Worm (Caenorhabditis elegans) whole organism, mixed stage, embryonic: ENCODE results near the gene F53F8.3.

Experiments used
- M03D4.4 ChIP-seq: sonication (generic microtip); optimal IDR thresholded peaks from 2 replicates; lab custom pipeline; 2017; ENCODE audit warnings: mild to moderate bottlenecking, missing genetic modification characterization, missing compliant biosample characterization
- bed-3 ChIP-seq: fragments of 200-800 bp; sonication (Bioruptor generic); optimal IDR thresholded peaks from 3 replicates; lab custom pipeline; 2018; ENCODE audit warnings: mild to moderate bottlenecking, missing genetic modification characterization, moderate library complexity, missing compliant biosample characterization
- blmp-1 ChIP-seq: fragments of 150-350 bp; optimal IDR thresholded peaks from 2 replicates; lab custom pipeline; 2014; ENCODE audit warnings: missing biosample characterization, missing genetic modification characterization
- ceh-39 ChIP-seq: fragments of 150-350 bp; optimal IDR thresholded peaks from 2 replicates; lab custom pipeline; 2014; ENCODE audit warnings: missing biosample characterization, missing genetic modification characterization
- ceh-43 ChIP-seq: fragments of 200-800 bp; sonication (Bioruptor generic); optimal IDR thresholded peaks from 2 replicates; lab custom pipeline; 2018; ENCODE audit warnings: mild to moderate bottlenecking, missing genetic modification characterization, moderate library complexity, missing compliant biosample characterization
- ceh-83 ChIP-seq: fragments of 200-800 bp; sonication (Bioruptor generic); optimal IDR thresholded peaks from 2 replicates; lab custom pipeline; 2018; ENCODE audit warnings: mild to moderate bottlenecking, missing genetic modification characterization, missing compliant biosample characterization
- ces-1 ChIP-seq: fragments of 150-350 bp; optimal IDR thresholded peaks from 2 replicates; lab custom pipeline; 2014; ENCODE audit warnings: missing biosample characterization, missing genetic modification reagents, missing genetic modification characterization
- cnd-1 ChIP-seq: fragments of 200-800 bp; sonication (Bioruptor generic); optimal IDR thresholded peaks from 2 replicates; lab custom pipeline; 2018; ENCODE audit warnings: mild to moderate bottlenecking, missing genetic modification characterization, missing compliant biosample characterization
- drap-1 ChIP-seq: fragments of 200-800 bp; sonication (Bioruptor generic); optimal IDR thresholded peaks from 3 replicates; lab custom pipeline; 2018; ENCODE audit warnings: mild to moderate bottlenecking, missing genetic modification characterization, missing compliant biosample characterization
- elt-1 ChIP-seq: sonication (generic microtip); optimal IDR thresholded peaks from 2 replicates; lab custom pipeline; 2017; ENCODE audit warnings: missing genetic modification characterization, mild to moderate bottlenecking, missing compliant biosample characterization, antibody characterized with exemption, moderate library complexity, borderline replicate concordance; ENCODE audit not compliant: insufficient read depth
- elt-3 ChIP-seq: fragments of 150-350 bp; optimal IDR thresholded peaks from 2 replicates; lab custom pipeline; 2014; ENCODE audit warnings: missing biosample characterization, missing genetic modification characterization
- flh-1 ChIP-seq: fragments of 200-800 bp; sonication (Bioruptor generic); optimal IDR thresholded peaks from 2 replicates; lab custom pipeline; 2018; ENCODE audit warnings: mild to moderate bottlenecking, missing genetic modification characterization, moderate library complexity, missing compliant biosample characterization
- ham-2 ChIP-seq: fragments of 200-800 bp; sonication (Bioruptor generic); optimal IDR thresholded peaks from 2 replicates; lab custom pipeline; 2018; ENCODE audit warnings: mild to moderate bottlenecking, missing genetic modification characterization, missing compliant biosample characterization
- hlh-1 ChIP-seq: fragments of 150-350 bp; optimal IDR thresholded peaks from 2 replicates; lab custom pipeline; 2014; ENCODE audit warnings: missing biosample characterization, missing genetic modification reagents, missing genetic modification characterization
- lin-13 ChIP-seq: fragments of 150-350 bp; optimal IDR thresholded peaks from 2 replicates; lab custom pipeline; 2014; ENCODE audit warnings: missing biosample characterization, missing genetic modification characterization
- lin-32 ChIP-seq: fragments of 200-800 bp; sonication (Bioruptor generic); optimal IDR thresholded peaks from 2 replicates; lab custom pipeline; 2018; ENCODE audit warnings: mild to moderate bottlenecking, missing genetic modification characterization, missing compliant biosample characterization
- lsy-2 ChIP-seq: fragments of 150-350 bp; optimal IDR thresholded peaks from 2 replicates; lab custom pipeline; 2014; ENCODE audit warnings: missing biosample characterization, missing genetic modification characterization
- mab-5 ChIP-seq: fragments of 150-350 bp; optimal IDR thresholded peaks from 2 replicates; lab custom pipeline; 2014; ENCODE audit warnings: missing biosample characterization, missing genetic modification characterization
- mep-1 ChIP-seq: fragments of 150-350 bp; optimal IDR thresholded peaks from 2 replicates; lab custom pipeline; 2017; ENCODE audit warnings: missing biosample characterization, missing genetic modification reagents, missing genetic modification characterization, inconsistent platforms
- mls-2 ChIP-seq: sonication (generic microtip); optimal IDR thresholded peaks from 2 replicates; lab custom pipeline; 2016; ENCODE audit warnings: mild to moderate bottlenecking, missing genetic modification characterization, moderate library complexity, missing compliant biosample characterization
- nhr-12 ChIP-seq: fragments of 150-350 bp; optimal IDR thresholded peaks from 2 replicates; lab custom pipeline; 2014; ENCODE audit warnings: missing biosample characterization, missing genetic modification characterization
- nhr-2 ChIP-seq: fragments of 150-350 bp; optimal IDR thresholded peaks from 2 replicates; lab custom pipeline; 2014; ENCODE audit warnings: missing biosample characterization, missing genetic modification characterization
- nhr-237 ChIP-seq: fragments of 150-350 bp; optimal IDR thresholded peaks from 2 replicates; lab custom pipeline; 2014; ENCODE audit warnings: missing biosample characterization, missing genetic modification characterization
- nhr-28 ChIP-seq: fragments of 150-350 bp; optimal IDR thresholded peaks from 2 replicates; lab custom pipeline; 2014; ENCODE audit warnings: missing biosample characterization, missing genetic modification characterization
- nhr-76 ChIP-seq: sonication (generic microtip); optimal IDR thresholded peaks from 2 replicates; lab custom pipeline; 2017; ENCODE audit warnings: missing biosample characterization, missing genetic modification characterization
- pha-4 ChIP-seq: fragments of 150-350 bp; optimal IDR thresholded peaks from 2 replicates; lab custom pipeline; 2018; ENCODE audit warnings: missing biosample characterization, missing genetic modification reagents, missing genetic modification characterization
- sem-2 ChIP-seq: fragments of 200-800 bp; sonication (Bioruptor generic); optimal IDR thresholded peaks from 2 replicates; lab custom pipeline; 2018; ENCODE audit warnings: mild to moderate bottlenecking, missing genetic modification characterization, missing compliant biosample characterization
- snpc-4 ChIP-seq: fragments of 150-350 bp; optimal IDR thresholded peaks from 2 replicates; lab custom pipeline; 2014; ENCODE audit warnings: missing biosample characterization, missing genetic modification characterization
- sptf-1 ChIP-seq: sonication (generic microtip); optimal IDR thresholded peaks from 2 replicates; lab custom pipeline; 2017; ENCODE audit warnings: mild to moderate bottlenecking, missing genetic modification characterization, moderate library complexity, missing compliant biosample characterization
- tbx-8 ChIP-seq: fragments of 200-800 bp; sonication (Bioruptor generic); optimal IDR thresholded peaks from 2 replicates; lab custom pipeline; 2018; ENCODE audit warnings: mild to moderate bottlenecking, missing genetic modification characterization, moderate library complexity, missing compliant biosample characterization
- unc-120 ChIP-seq: sonication (generic microtip); optimal IDR thresholded peaks from 2 replicates; lab custom pipeline; 2017; ENCODE audit warnings: missing genetic modification characterization, missing compliant biosample characterization; ENCODE audit not compliant: poor library complexity, severe bottlenecking
- unc-39 ChIP-seq: fragments of 150-350 bp; optimal IDR thresholded peaks from 2 replicates; lab custom pipeline; 2014; ENCODE audit warnings: missing biosample characterization, missing genetic modification characterization
- unc-62 ChIP-seq: fragments of 150-350 bp; optimal IDR thresholded peaks from 2 replicates; lab custom pipeline; 2014; ENCODE audit warnings: missing biosample characterization, missing genetic modification reagents, missing genetic modification characterization
- zip-8 ChIP-seq: fragments of 150-350 bp; optimal IDR thresholded peaks from 2 replicates; lab custom pipeline; 2014; ENCODE audit warnings: missing biosample characterization, missing genetic modification characterization
- ztf-11 ChIP-seq: fragments of 150-350 bp; optimal IDR thresholded peaks from 2 replicates; lab custom pipeline; 2014; ENCODE audit warnings: missing biosample characterization, missing genetic modification characterization

F53F8.3 gene

ce11 chrV:20698266-20698665, 8.9 kb upstream of the F53F8.3 start, which contains the start of gene F53F8.7:
TSS of gene F53F8.7 (minus strand) at chrV:20698366.
- TF ChIP-seq nhr-76 (tag; lab: Kevin White, UChicago) (no peak), nhr-237 (tag; lab: Kevin White, UChicago) (no peak), hlh-1 (tag; lab: Kevin White, UChicago) (no peak), sptf-1 (no peak), nhr-28 (tag; lab: Kevin White, UChicago) (no peak), ceh-83 (GFP tag; lab: Kevin White, UChicago) (no peak), zip-8 (tag; lab: Kevin White, UChicago) (no peak), pha-4 (tag; lab: Kevin White, UChicago) (no peak), sem-2 (GFP tag; lab: Kevin White, UChicago) (no peak), ces-1 (GFP tag; lab: Kevin White, UChicago) (no peak), ham-2 (GFP tag; lab: Kevin White, UChicago) (no peak), unc-62 (no peak), blmp-1 (tag; lab: Kevin White, UChicago) (no peak), ceh-39 (no peak), ceh-43 (GFP tag; lab: Kevin White, UChicago) (no peak), lin-13 (tag; lab: Kevin White, UChicago) (no peak), unc-120 (tag; lab: Kevin White, UChicago) (no peak), mab-5 (tag; lab: Kevin White, UChicago) (no peak)

- no peak for TF ChIP-seq snpc-4 (tag; lab: Kevin White, UChicago)
- TF ChIP-seq unc-62, result no peak
- TF ChIP-seq unc-120 (tag; lab: Kevin White, UChicago), result peak; percentile 47
- no peak for TF ChIP-seq lin-13 (tag; lab: Kevin White, UChicago)
- no peak for TF ChIP-seq elt-1 (tag; lab: Kevin White, UChicago)
- peak; percentile 45 for TF ChIP-seq mep-1
- TF ChIP-seq ham-2 (GFP tag; lab: Kevin White, UChicago), result peak; percentile 65
- TF ChIP-seq lsy-2 (tag; lab: Kevin White, UChicago), result no peak
- TF ChIP-seq nhr-237 (tag; lab: Kevin White, UChicago), result no peak
- TF ChIP-seq blmp-1 (tag; lab: Kevin White, UChicago), result no peak
- TF ChIP-seq ztf-11 (tag; lab: Kevin White, UChicago), result no peak
- no peak for TF ChIP-seq nhr-28 (tag; lab: Kevin White, UChicago)
- peak; percentile 53 for TF ChIP-seq bed-3 (GFP tag; lab: Kevin White, UChicago)
- peak; percentile 79 for TF ChIP-seq cnd-1 (tag; lab: Kevin White, UChicago)
- no peak for TF ChIP-seq ceh-39
- peak; percentile 94 for TF ChIP-seq drap-1 (GFP tag; lab: Kevin White, UChicago)
- TF ChIP-seq sem-2 (GFP tag; lab: Kevin White, UChicago), result peak; percentile 45
- no peak for TF ChIP-seq elt-3 (tag; lab: Kevin White, UChicago)
- TF ChIP-seq unc-39 (tag; lab: Kevin White, UChicago), result no peak
- TF ChIP-seq mab-5 (tag; lab: Kevin White, UChicago), result no peak
- peak; percentile 49 for TF ChIP-seq ceh-43 (GFP tag; lab: Kevin White, UChicago)
- peak; percentile 87 for TF ChIP-seq sptf-1
- peak; percentile 18 for TF ChIP-seq flh-1
- no peak for TF ChIP-seq zip-8 (tag; lab: Kevin White, UChicago)
- peak; percentile 48 for TF ChIP-seq lin-32
- TF ChIP-seq nhr-2, result no peak
- TF ChIP-seq nhr-76 (tag; lab: Kevin White, UChicago), result no peak
- TF ChIP-seq ceh-83 (GFP tag; lab: Kevin White, UChicago), result peak; percentile 79
- TF ChIP-seq hlh-1 (tag; lab: Kevin White, UChicago), result no peak
- peak; percentile 57 for TF ChIP-seq mls-2 (tag; lab: Kevin White, UChicago)
- TF ChIP-seq ces-1 (GFP tag; lab: Kevin White, UChicago), result no peak
- no peak for TF ChIP-seq nhr-12 (tag; lab: Kevin White, UChicago)
- TF ChIP-seq tbx-8 (GFP tag; lab: Kevin White, UChicago), result peak; percentile 49
- TF ChIP-seq M03D4.4 (tag; lab: Kevin White, UChicago), result peak; percentile 71
- TF ChIP-seq pha-4 (tag; lab: Kevin White, UChicago), result no peak
These were observed 4.6 kb upstream of the F53F8.3 start for ce11 chrV:20693968-20694367.

- no peak for TF ChIP-seq ces-1 (GFP tag; lab: Kevin White, UChicago)
- no peak for TF ChIP-seq unc-62
- TF ChIP-seq ceh-83 (GFP tag; lab: Kevin White, UChicago), result no peak
- TF ChIP-seq hlh-1 (tag; lab: Kevin White, UChicago), result no peak
- TF ChIP-seq nhr-237 (tag; lab: Kevin White, UChicago), result no peak
- TF ChIP-seq cnd-1 (tag; lab: Kevin White, UChicago), result no peak
- no peak for TF ChIP-seq zip-8 (tag; lab: Kevin White, UChicago)
- TF ChIP-seq M03D4.4 (tag; lab: Kevin White, UChicago), result no peak
- no peak for TF ChIP-seq unc-120 (tag; lab: Kevin White, UChicago)
- no peak for TF ChIP-seq mls-2 (tag; lab: Kevin White, UChicago)
- no peak for TF ChIP-seq lsy-2 (tag; lab: Kevin White, UChicago)
- no peak for TF ChIP-seq elt-1 (tag; lab: Kevin White, UChicago)
- TF ChIP-seq mab-5 (tag; lab: Kevin White, UChicago), result no peak
- no peak for TF ChIP-seq bed-3 (GFP tag; lab: Kevin White, UChicago)
- TF ChIP-seq nhr-28 (tag; lab: Kevin White, UChicago), result no peak
- no peak for TF ChIP-seq nhr-12 (tag; lab: Kevin White, UChicago)
- no peak for TF ChIP-seq mep-1
- TF ChIP-seq lin-13 (tag; lab: Kevin White, UChicago), result no peak
- no peak for TF ChIP-seq drap-1 (GFP tag; lab: Kevin White, UChicago)
- TF ChIP-seq flh-1, result no peak
These were observed 3.6 kb upstream of the F53F8.3 start for ce11 chrV:20692903-20693302.
